Worm (Caenorhabditis elegans) whole organism, L4/young adult: ENCODE results near the gene col-77.

Source experiments
- dao-5 ChIP-seq: sonication (generic microtip); optimal IDR thresholded peaks from 2 replicates; lab custom pipeline; 2016; ENCODE audit warnings: missing genotype, missing genetic modification characterization, moderate library complexity, missing compliant biosample characterization
- him-1 ChIP-seq: sonication (generic microtip); optimal IDR thresholded peaks from 2 replicates; lab custom pipeline; 2016; ENCODE audit warnings: missing genotype, missing genetic modification reagents, missing genetic modification characterization, missing compliant biosample characterization

- no peak for TF ChIP-seq him-1 (tag; lab: Kevin White, UChicago)
- TF ChIP-seq dao-5 = no peak
Measured at ce11 chrII:8358466-8358865, 715 bp downstream of the col-77 start.
